Fruit fly (Drosophila melanogaster) whole organism, wandering third instar larva: ENCODE measurements around the gene CG43181.
A peak's percentile ranks its signal among the peaks of the same experiment; 100 is the strongest.

Experiments
- Abd-B ChIP-seq: fragments of >200 bp; optimal IDR thresholded peaks from 2 replicates; lab custom pipeline; 2017; ENCODE audit warnings: missing biosample characterization, missing genetic modification characterization
- CG32264 ChIP-seq: fragments of 200-800 bp; sonication (Bioruptor generic); optimal IDR thresholded peaks from 2 replicates; lab custom pipeline; 2016; ENCODE audit warnings: missing biosample characterization, missing genetic modification characterization
- CG9705 ChIP-seq: fragments of 200-800 bp; sonication (Bioruptor generic); optimal IDR thresholded peaks from 2 replicates; lab custom pipeline; 2018; ENCODE audit warnings: missing biosample characterization, mild to moderate bottlenecking, missing genetic modification characterization
- CrebA ChIP-seq: fragments of 200-800 bp; sonication (Bioruptor generic); optimal IDR thresholded peaks from 2 replicates; lab custom pipeline; 2016; ENCODE audit warnings: missing biosample characterization, mild to moderate bottlenecking, missing genetic modification characterization, borderline replicate concordance
- Dif ChIP-seq: fragments of 200-275, 200-300 bp; sonication (Bioruptor generic); optimal IDR thresholded peaks from 2 replicates; lab custom pipeline; 2018; ENCODE audit warnings: missing biosample characterization, missing genetic modification characterization; ENCODE audit not compliant: partially characterized antibody
- HLH106 ChIP-seq: fragments of 200-800 bp; optimal IDR thresholded peaks from 3 replicates; lab custom pipeline; 2019; ENCODE audit warnings: missing biosample characterization, mild to moderate bottlenecking, missing genetic modification characterization, moderate library complexity
- Hnf4 ChIP-seq: fragments of 200-800 bp; sonication (Bioruptor generic); optimal IDR thresholded peaks from 2 replicates; lab custom pipeline; 2016; ENCODE audit warnings: missing biosample characterization, mild to moderate bottlenecking, missing genetic modification characterization
- Hr78 ChIP-seq: fragments of >200 bp; optimal IDR thresholded peaks from 2 replicates; lab custom pipeline; 2017; ENCODE audit warnings: missing biosample characterization, missing genetic modification characterization
- Hr83 ChIP-seq: fragments of 200-300 bp; sonication (Bioruptor generic); optimal IDR thresholded peaks from 2 replicates; lab custom pipeline; 2016; ENCODE audit warnings: missing biosample characterization, mild to moderate bottlenecking, missing genetic modification characterization, moderate library complexity; ENCODE audit not compliant: poor library complexity, severe bottlenecking
- Jra ChIP-seq: sonication (Bioruptor generic); optimal IDR thresholded peaks from 2 replicates; lab custom pipeline; 2016; ENCODE audit warnings: missing biosample characterization, missing genetic modification characterization
- Mio ChIP-seq: sonication (Bioruptor generic); optimal IDR thresholded peaks from 2 replicates; lab custom pipeline; 2016; ENCODE audit warnings: missing biosample characterization, missing genetic modification characterization
- N ChIP-seq: fragments of >200 bp; optimal IDR thresholded peaks from 2 replicates; lab custom pipeline; 2018; ENCODE audit warnings: missing biosample characterization, missing external identifiers, missing genetic modification characterization
- OdsH ChIP-seq: fragments of 200-800 bp; sonication (Bioruptor generic); optimal IDR thresholded peaks from 2 replicates; lab custom pipeline; 2016; ENCODE audit warnings: missing biosample characterization, mild to moderate bottlenecking, missing genetic modification characterization
- Rel ChIP-seq, 2 experiments: fragments of 200-800 bp; sonication (Bioruptor generic) in 1 of 2; optimal IDR thresholded peaks; 2 replicates in 1 of 2; 3 replicates in 1 of 2; lab custom pipeline; 2016 to 2019; ENCODE audit warnings: mild to moderate bottlenecking in 2 of 2, missing biosample characterization in 2 of 2, missing genetic modification characterization in 2 of 2, moderate library complexity in 1 of 2
- Sp1 ChIP-seq: fragments of 200-800 bp; sonication (Bioruptor generic); optimal IDR thresholded peaks from 3 replicates; lab custom pipeline; 2019; ENCODE audit warnings: missing biosample characterization, mild to moderate bottlenecking, missing genetic modification characterization, moderate library complexity
- Vsx2 ChIP-seq: fragments of 200-300, 225-300 bp; sonication (Bioruptor generic); optimal IDR thresholded peaks from 2 replicates; lab custom pipeline; 2018; ENCODE audit warnings: missing biosample characterization, missing genetic modification characterization; ENCODE audit not compliant: partially characterized antibody
- br ChIP-seq: fragments of 200-800 bp; sonication (Bioruptor generic); optimal IDR thresholded peaks from 2 replicates; lab custom pipeline; 2016; ENCODE audit warnings: missing biosample characterization, missing genetic modification characterization
- brk ChIP-seq: fragments of 200-800 bp; sonication (Bioruptor generic); optimal IDR thresholded peaks from 2 replicates; lab custom pipeline; 2016; ENCODE audit warnings: missing biosample characterization, mild to moderate bottlenecking, missing genetic modification characterization
- dl ChIP-seq, 2 experiments: fragments of 175-275, 200-275 bp in 1 of 2; fragments of 200-275 bp in 1 of 2; sonication (Bioruptor generic); optimal IDR thresholded peaks; lab custom pipeline; 2018; ENCODE audit warnings: mild to moderate bottlenecking in 2 of 2, missing biosample characterization in 2 of 2, missing genetic modification characterization in 2 of 2, moderate library complexity in 2 of 2; ENCODE audit not compliant: partially characterized antibody in 2 of 2, insufficient read depth in 1 of 2
- dmrt93B ChIP-seq: fragments of 200-800 bp; sonication (Bioruptor generic); optimal IDR thresholded peaks from 2 replicates; lab custom pipeline; 2018; ENCODE audit warnings: missing biosample characterization, mild to moderate bottlenecking, missing genetic modification characterization
- dsf ChIP-seq: sonication (Bioruptor generic); optimal IDR thresholded peaks from 2 replicates; lab custom pipeline; 2016; ENCODE audit warnings: missing biosample characterization, missing genetic modification characterization, borderline replicate concordance
- ey ChIP-seq: fragments of 200-800 bp; sonication (Bioruptor generic); optimal IDR thresholded peaks from 2 replicates; lab custom pipeline; 2016; ENCODE audit warnings: missing biosample characterization, missing genetic modification characterization
- foxo ChIP-seq, 2 experiments: fragments of 200-800 bp; sonication (Bioruptor generic); optimal IDR thresholded peaks; 2 replicates in 1 of 2; 3 replicates in 1 of 2; lab custom pipeline; 2016 to 2017; ENCODE audit warnings: missing biosample characterization in 2 of 2, missing genetic modification characterization in 2 of 2
- fru ChIP-seq: fragments of 200-800 bp; sonication (Bioruptor generic); optimal IDR thresholded peaks from 3 replicates; lab custom pipeline; 2016; ENCODE audit warnings: missing biosample characterization, mild to moderate bottlenecking, missing genetic modification characterization
- h ChIP-seq: fragments of 200-800 bp; sonication (Bioruptor generic); optimal IDR thresholded peaks from 3 replicates; lab custom pipeline; 2016; ENCODE audit warnings: missing biosample characterization, mild to moderate bottlenecking, missing genetic modification characterization
- jim ChIP-seq: fragments of 175-275, 200-325 bp; sonication (Bioruptor generic); optimal IDR thresholded peaks from 2 replicates; lab custom pipeline; 2016; ENCODE audit warnings: missing biosample characterization, mild to moderate bottlenecking, missing genetic modification characterization
- pan ChIP-seq: fragments of >200 bp; optimal IDR thresholded peaks from 2 replicates; lab custom pipeline; 2017
- psq ChIP-seq: fragments of 200-800 bp; sonication (Bioruptor generic); optimal IDR thresholded peaks from 3 replicates; lab custom pipeline; 2017; ENCODE audit warnings: missing biosample characterization, mild to moderate bottlenecking, missing genetic modification characterization, moderate library complexity
- rgr ChIP-seq: fragments of 200-800 bp; sonication (Bioruptor generic); optimal IDR thresholded peaks from 3 replicates; lab custom pipeline; 2016; ENCODE audit warnings: missing biosample characterization, mild to moderate bottlenecking, missing genetic modification characterization
- sage ChIP-seq: fragments of 200-800 bp; sonication (Bioruptor generic); optimal IDR thresholded peaks from 2 replicates; lab custom pipeline; 2016; ENCODE audit warnings: missing biosample characterization, mild to moderate bottlenecking, missing genetic modification characterization
- sv ChIP-seq: fragments of 200-800 bp; sonication (Bioruptor generic); optimal IDR thresholded peaks from 3 replicates; lab custom pipeline; 2016; ENCODE audit warnings: missing biosample characterization, missing genetic modification characterization
- tai ChIP-seq: sonication (Bioruptor generic); optimal IDR thresholded peaks from 2 replicates; lab custom pipeline; 2016; ENCODE audit warnings: missing biosample characterization, missing genetic modification characterization
- usp ChIP-seq: fragments of >200 bp; optimal IDR thresholded peaks from 2 replicates; lab custom pipeline; 2017; ENCODE audit warnings: missing biosample characterization, missing genetic modification characterization
- woc ChIP-seq: sonication (Bioruptor generic); optimal IDR thresholded peaks from 2 replicates; lab custom pipeline; 2016; ENCODE audit warnings: missing biosample characterization, mild to moderate bottlenecking, missing genetic modification characterization

CG43181 gene

dm6 chrX:345246-345645 lies 5.1 kb upstream of the CG43181 start:
- TF ChIP-seq Sp1 (GFP tag; lab: Kevin White, UChicago) = peak; percentile 29
- no peak for TF ChIP-seq Jra (GFP tag; lab: Kevin White, UChicago)
- TF ChIP-seq fru (GFP tag; lab: Kevin White, UChicago) = peak; percentile 34
- TF ChIP-seq Hnf4 = peak; percentile 38
- TF ChIP-seq pan (lab: Kevin White, UChicago) = no peak
- peak in 1 of 2 experiments; percentile 47 for TF ChIP-seq foxo (GFP tag; optimal IDR thresholded peaks at IDR 0.05; lab: Kevin White, UChicago)
- peak; percentile 28 for TF ChIP-seq br (GFP tag; lab: Kevin White, UChicago)
- TF ChIP-seq usp (GFP tag; lab: Kevin White, UChicago) = no peak
- TF ChIP-seq ey (GFP tag; lab: Kevin White, UChicago) = peak; percentile 35
- TF ChIP-seq woc = peak; percentile 1
- TF ChIP-seq h (GFP tag; lab: Kevin White, UChicago) = peak; percentile 41
- peak; percentile 10 for TF ChIP-seq sage
- peak; percentile 22 for TF ChIP-seq OdsH
- TF ChIP-seq dl (GFP tag; optimal IDR thresholded peaks at IDR 0.05; lab: Kevin White, UChicago; ENCODE audit: insufficient read depth in 1 of 2, partially characterized antibody in 2 of 2) = no peak
- TF ChIP-seq HLH106 (tag; lab: Kevin White, UChicago) = peak; percentile 17
- TF ChIP-seq psq (GFP tag; lab: Kevin White, UChicago) = peak; percentile 16
- TF ChIP-seq rgr (GFP tag; lab: Kevin White, UChicago) = peak; percentile 43

- TF ChIP-seq rgr (GFP tag; lab: Kevin White, UChicago) (no peak), h (GFP tag; lab: Kevin White, UChicago) (no peak), dl (GFP tag; optimal IDR thresholded peaks at IDR 0.05; lab: Kevin White, UChicago; ENCODE audit: insufficient read depth in 1 of 2, partially characterized antibody in 2 of 2) (no peak), Rel (GFP tag; optimal IDR thresholded peaks at IDR 0.05; lab: Kevin White, UChicago) (no peak), Rel (tag; optimal IDR thresholded peaks at IDR 0.05; lab: Kevin White, UChicago) (no peak), Jra (GFP tag; lab: Kevin White, UChicago) (no peak)
Measured at dm6 chrX:350970-351369, 604 bp downstream of the CG43181 start.

- no peak for TF ChIP-seq fru (GFP tag; lab: Kevin White, UChicago)
- no peak for TF ChIP-seq br (GFP tag; lab: Kevin White, UChicago)
- TF ChIP-seq brk (GFP tag; lab: Kevin White, UChicago) = no peak
- TF ChIP-seq Hr78 (GFP tag; lab: Kevin White, UChicago) = no peak
- TF ChIP-seq HLH106 (tag; lab: Kevin White, UChicago) = no peak
- no peak for TF ChIP-seq Jra (GFP tag; lab: Kevin White, UChicago)
- TF ChIP-seq Hnf4 = no peak
- no peak for TF ChIP-seq N (GFP tag; lab: Kevin White, UChicago)
- TF ChIP-seq tai (GFP tag; lab: Kevin White, UChicago) = no peak
- no peak for TF ChIP-seq Vsx2 (GFP tag; lab: Kevin White, UChicago)
- no peak for TF ChIP-seq Mio (GFP tag; lab: Kevin White, UChicago)
- TF ChIP-seq CG32264 = no peak
- no peak for TF ChIP-seq sv (GFP tag; lab: Kevin White, UChicago)
- TF ChIP-seq CG9705 = no peak
- no peak for TF ChIP-seq woc
Measured at dm6 chrX:351599-351998, 1.2 kb downstream of the CG43181 start.

DNA sequence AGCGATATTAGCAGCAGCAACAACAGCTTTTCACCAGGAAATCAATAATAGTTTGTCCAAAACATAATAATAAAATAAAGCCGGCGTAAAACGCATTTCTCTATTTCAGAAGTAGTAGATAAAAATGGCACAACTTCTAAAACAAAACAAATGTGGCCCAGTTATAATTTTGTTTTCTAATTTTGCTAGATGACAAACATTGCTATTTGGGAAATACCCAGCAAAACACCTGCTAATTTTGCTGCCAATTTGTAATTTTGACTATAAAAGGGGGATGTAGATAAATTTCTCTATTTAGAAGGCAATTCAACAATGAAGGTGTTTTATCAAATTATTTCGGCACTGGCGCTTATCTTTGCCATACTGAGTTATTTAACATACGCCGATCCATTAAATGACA lies 2.4 kb downstream of the CG43181 start, which contains the start of gene CG43182:
CG43182 (plus strand) TSS at position 301 of the 400 bp plus-strand sequence.
- TF ChIP-seq woc (no peak), HLH106 (tag; lab: Kevin White, UChicago) (no peak), Hr83 (GFP tag; lab: Kevin White, UChicago) (no peak), dl (GFP tag; optimal IDR thresholded peaks at IDR 0.05; lab: Kevin White, UChicago; ENCODE audit: insufficient read depth in 1 of 2, partially characterized antibody in 2 of 2) (no peak), Dif (GFP tag; lab: Kevin White, UChicago) (no peak), CrebA (no peak), Hnf4 (no peak), Abd-B (GFP tag; lab: Kevin White, UChicago) (no peak), foxo (GFP tag; optimal IDR thresholded peaks at IDR 0.05; lab: Kevin White, UChicago) (no peak), dmrt93B (GFP tag; lab: Kevin White, UChicago) (no peak), psq (GFP tag; lab: Kevin White, UChicago) (no peak), CG9705 (no peak), jim (GFP tag; lab: Kevin White, UChicago) (no peak), dsf (GFP tag; lab: Kevin White, UChicago) (no peak)
- TF ChIP-seq, all 38 proteins: peak for 0
